Worm (Caenorhabditis elegans) whole organism, L3 larva: ENCODE measurements around the gene irg-6.

Experiments
- ceh-28 ChIP-seq: fragments of 150-350 bp; optimal IDR thresholded peaks from 2 replicates; lab custom pipeline; 2014; ENCODE audit warnings: missing biosample characterization, missing genetic modification reagents, missing genetic modification characterization
- nhr-12 ChIP-seq: fragments of 150-350 bp; optimal IDR thresholded peaks from 2 replicates; lab custom pipeline; 2014; ENCODE audit warnings: missing biosample characterization, missing genetic modification characterization
- nhr-25 ChIP-seq: sonication (generic microtip); optimal IDR thresholded peaks from 2 replicates; lab custom pipeline; 2017; ENCODE audit warnings: missing biosample characterization, missing genetic modification characterization
- nhr-77 ChIP-seq: fragments of 150-350 bp; optimal IDR thresholded peaks from 2 replicates; lab custom pipeline; 2014; ENCODE audit warnings: missing biosample characterization, missing genetic modification characterization
- sea-2 ChIP-seq: fragments of 150-350 bp; sonication (generic microtip); optimal IDR thresholded peaks from 4 replicates; lab custom pipeline; 2014; ENCODE audit warnings: missing biosample characterization, missing genetic modification reagents, missing genetic modification characterization
- ztf-11 ChIP-seq: fragments of 150-350 bp; optimal IDR thresholded peaks from 2 replicates; lab custom pipeline; 2014; ENCODE audit warnings: missing biosample characterization, missing genetic modification characterization

DNA sequence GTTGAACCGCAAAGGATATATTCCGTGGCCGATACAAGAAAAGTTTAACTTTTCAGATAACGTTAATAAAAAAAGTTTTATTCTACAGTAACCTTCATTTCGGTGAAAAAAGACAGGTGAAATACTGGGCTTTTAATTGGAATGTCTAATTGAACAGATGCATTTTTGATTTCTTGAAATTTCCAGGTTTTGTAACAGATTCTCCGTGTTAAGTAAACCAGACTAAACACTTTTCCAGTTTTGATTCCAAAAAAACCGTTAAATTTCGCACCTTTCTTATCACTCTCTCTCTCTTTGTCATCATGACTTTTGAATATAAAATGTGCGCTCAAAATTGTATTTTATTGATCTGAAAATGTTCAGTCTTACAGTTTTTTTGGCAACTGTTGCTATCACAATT lies 3.5 kb upstream of the irg-6 start, which contains the start of gene C32H11.3:
- TF ChIP-seq nhr-25 (no peak), nhr-77 (tag; lab: Kevin White, UChicago) (no peak), sea-2 (GFP tag; lab: Kevin White, UChicago) (no peak), nhr-12 (tag; lab: Kevin White, UChicago) (no peak), ceh-28 (no peak), ztf-11 (tag; lab: Kevin White, UChicago) (no peak)
